Worm (Caenorhabditis elegans): ENCODE results near the gene C32B5.18.

DNA sequence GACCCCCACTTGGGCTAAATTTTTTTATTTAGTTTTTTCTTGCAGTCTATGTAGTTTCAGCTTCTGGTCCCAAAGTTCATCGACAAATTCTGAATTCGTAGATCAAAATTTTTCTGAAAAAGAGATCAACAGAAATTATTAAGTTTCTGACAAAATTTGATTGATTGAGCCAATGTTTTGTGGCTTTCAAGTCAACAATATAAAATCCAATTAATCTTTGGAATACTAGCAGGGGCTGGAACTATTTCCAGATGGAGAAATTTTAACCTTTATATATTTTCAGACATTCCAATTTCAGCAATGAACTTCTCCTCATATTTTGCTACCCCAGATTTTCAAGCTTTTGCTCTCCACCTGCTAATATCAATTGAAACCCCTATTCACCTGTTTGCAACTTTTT lies 22.5 kb downstream of the C32B5.18 start, which contains the start of gene srh-274:
- TF ChIP-seq blmp-1 (tag; optimal IDR thresholded peaks at IDR 0.05) (no peak), nhr-76 (tag; optimal IDR thresholded peaks at IDR 0.05) (no peak), nhr-2 (tag; optimal IDR thresholded peaks at IDR 0.05) (no peak), bed-3 (GFP tag; optimal IDR thresholded peaks at IDR 0.05) (no peak), unc-62 (GFP tag; optimal IDR thresholded peaks at IDR 0.05) (no peak), sptf-1 (tag; optimal IDR thresholded peaks at IDR 0.05) (no peak), snpc-4 (tag; optimal IDR thresholded peaks at IDR 0.05) (no peak), mep-1 (tag; optimal IDR thresholded peaks at IDR 0.05) (no peak), lin-13 (tag; optimal IDR thresholded peaks at IDR 0.05) (no peak), nhr-237 (tag; optimal IDR thresholded peaks at IDR 0.05) (no peak), ztf-11 (tag; optimal IDR thresholded peaks at IDR 0.05) (no peak), nhr-12 (tag; optimal IDR thresholded peaks at IDR 0.05) (no peak), ham-2 (GFP tag; optimal IDR thresholded peaks at IDR 0.05) (no peak)
